Fruit fly (Drosophila melanogaster): ENCODE results near the gene CG32457.
A peak's percentile ranks its signal among the peaks of the same experiment; 100 is the strongest.

Gene CG32457

DNA sequence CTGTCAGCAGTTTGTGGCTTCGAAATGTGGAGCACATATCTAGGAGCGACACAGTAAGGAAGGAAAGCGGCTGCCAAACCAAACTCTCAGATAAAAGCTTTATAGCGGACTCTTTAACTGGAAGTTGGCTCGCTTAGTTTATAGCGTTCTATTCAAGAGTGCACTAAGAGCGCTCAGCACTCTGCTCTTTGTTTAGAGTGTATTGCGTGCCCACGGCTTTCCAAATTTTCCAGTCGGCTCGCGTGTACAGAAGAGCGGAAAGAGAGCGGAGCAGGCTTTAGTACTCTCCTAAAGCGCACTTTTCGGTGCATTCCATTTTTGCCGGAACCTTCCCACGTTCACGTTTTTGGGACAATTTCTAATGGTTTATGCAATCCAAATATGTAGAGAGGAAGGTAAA, 27.1 kb upstream of the CG32457 start:
- TF ChIP-seq eve (GFP tag; optimal IDR thresholded peaks at IDR 0.05) (no peak), CG3163 (GFP tag; optimal IDR thresholded peaks at IDR 0.05) (peak; percentile 85), CG2199 (GFP tag; IDR thresholded peaks at IDR 0.05) (peak; percentile 53; the same call in 1 of the 3 replicates), Trl (optimal IDR thresholded peaks at IDR 0.05) (peak; percentile 53 to 65), Trl (GFP tag; optimal IDR thresholded peaks at IDR 0.05) (no peak), yki (optimal IDR thresholded peaks at IDR 0.05) (no peak), fd64A (GFP tag; optimal IDR thresholded peaks at IDR 0.05) (no peak)

DNA sequence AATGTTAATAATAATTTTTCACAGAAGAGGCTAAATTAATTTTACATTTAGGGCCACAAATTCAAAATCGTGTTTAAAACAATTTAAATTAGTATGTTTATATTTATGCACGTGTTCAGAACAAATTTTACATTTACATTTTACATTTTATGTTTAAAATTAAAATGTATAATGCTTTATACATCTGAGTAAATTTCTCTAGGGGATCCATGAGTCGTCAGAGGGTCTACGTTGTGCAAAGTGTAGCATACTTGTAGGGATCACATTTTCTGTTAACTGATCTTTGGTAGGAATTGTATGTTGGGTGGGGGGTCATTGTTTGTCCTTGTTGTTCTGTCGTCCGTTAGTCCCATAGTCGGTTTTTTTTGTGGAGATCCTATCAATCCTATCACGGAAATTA, 5.4 kb upstream of the CG32457 start:
- TF ChIP-seq CG8290 (GFP tag; optimal IDR thresholded peaks at IDR 0.05) (peak; percentile 50), CG8290 (tag; optimal IDR thresholded peaks at IDR 0.05) (no peak), stwl (tag; optimal IDR thresholded peaks at IDR 0.05) (peak; percentile 37), CTCF (GFP tag; optimal IDR thresholded peaks at IDR 0.05) (peak; percentile 78), Kr (GFP tag; optimal IDR thresholded peaks at IDR 0.05) (no peak), knrl (GFP tag; IDR thresholded peaks at IDR 0.05; ENCODE audit: partially characterized antibody) (peak; percentile 48; the same call in 2 of the 3 replicates), Lhr (GFP tag; optimal IDR thresholded peaks at IDR 0.05) (peak; percentile 28), CG6791 (GFP tag; IDR thresholded peaks at IDR 0.05; ENCODE audit: partially characterized antibody) (peak; percentile 81), nom (GFP tag; optimal IDR thresholded peaks at IDR 0.05) (no peak), CG32772 (GFP tag; IDR thresholded peaks at IDR 0.05) (no peak), shn (GFP tag; optimal IDR thresholded peaks at IDR 0.05) (no peak), CG8944 (GFP tag; optimal IDR thresholded peaks at IDR 0.05) (no peak), amos (GFP tag; IDR thresholded peaks at IDR 0.05; ENCODE audit: partially characterized antibody) (peak; percentile 54; the same call in 1 of the 2 replicates), CG2199 (GFP tag; IDR thresholded peaks at IDR 0.05) (peak; percentile 39; the same call in 1 of the 3 replicates), so (GFP tag; IDR thresholded peaks at IDR 0.05) (no peak), Doc3 (GFP tag; IDR thresholded peaks at IDR 0.05; ENCODE audit: partially characterized antibody) (no peak), CG16813 (GFP tag; IDR thresholded peaks at IDR 0.05; ENCODE audit: partially characterized antibody) (peak; percentile 47; the same call in 1 of the 3 replicates), slbo (GFP tag; IDR thresholded peaks at IDR 0.05) (no peak)

DNA sequence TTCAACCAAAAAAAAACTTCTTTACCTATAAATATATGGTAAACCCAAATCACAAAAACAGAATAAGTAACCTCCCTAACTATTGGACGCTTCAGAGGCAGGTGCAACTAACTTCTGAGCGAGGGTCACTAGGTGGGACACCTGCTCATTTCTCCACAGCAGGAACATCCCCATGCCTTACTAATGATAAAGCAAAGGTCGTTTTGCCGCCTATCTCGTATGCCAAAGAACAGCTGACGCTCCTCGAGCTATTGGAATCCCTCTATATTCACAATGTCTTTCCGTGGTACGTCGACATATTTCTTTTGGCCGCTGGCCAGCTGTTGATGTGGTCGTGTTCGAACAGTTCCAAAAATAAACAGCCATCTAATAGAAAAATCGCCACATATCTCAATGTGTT, 2.1 kb downstream of the CG32457 start:
- TF ChIP-seq NfI (GFP tag; optimal IDR thresholded peaks at IDR 0.05) (no peak), CG13894 (tag; optimal IDR thresholded peaks at IDR 0.05) (no peak), ac (GFP tag; optimal IDR thresholded peaks at IDR 0.05) (peak; percentile 78), CG2199 (GFP tag; IDR thresholded peaks at IDR 0.05) (peak; percentile 58; the same call in 2 of the 3 replicates), CG12769 (tag; optimal IDR thresholded peaks at IDR 0.05) (peak; percentile 29), tll (GFP tag; optimal IDR thresholded peaks at IDR 0.05) (no peak), nau (GFP tag; optimal IDR thresholded peaks at IDR 0.05) (peak; percentile 63), Myb (GFP tag; optimal IDR thresholded peaks at IDR 0.05) (no peak)

DNA sequence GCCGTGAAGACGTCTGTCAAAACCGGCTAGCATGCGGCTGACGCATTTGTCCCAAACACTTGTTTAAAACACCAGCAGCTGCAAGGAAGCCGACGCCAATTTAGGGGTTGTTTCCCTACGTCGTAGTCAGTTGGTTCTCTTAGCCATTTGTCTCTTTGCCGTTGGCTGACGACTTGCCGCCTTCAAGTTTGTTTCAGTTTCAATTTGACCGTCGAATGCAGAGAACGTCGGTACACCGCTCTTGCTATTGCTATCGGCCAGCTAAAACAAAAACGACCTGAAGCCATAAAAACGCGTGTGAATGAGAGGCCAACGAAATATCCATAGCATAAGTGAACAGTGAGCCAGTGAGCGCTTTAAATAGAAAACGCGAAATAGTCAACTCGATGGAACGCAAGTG, 10.7 kb downstream of the CG32457 start, which contains the start of gene nrm:
Gene nrm, plus strand, starts transcription at position 197 of the 400 bp plus-strand sequence.
- TF ChIP-seq CG3163 (GFP tag; optimal IDR thresholded peaks at IDR 0.05) (peak; percentile 76), CG13296 (GFP tag; optimal IDR thresholded peaks at IDR 0.05) (no peak), CG10979 (tag; optimal IDR thresholded peaks at IDR 0.05) (no peak), CG10543 (GFP tag; optimal IDR thresholded peaks at IDR 0.05) (peak; percentile 15), Mes4 (GFP tag; optimal IDR thresholded peaks at IDR 0.05) (no peak), Dll (GFP tag; IDR thresholded peaks at IDR 0.05; ENCODE audit: partially characterized antibody) (0 out of 4 replicates have a peak, but pooled peaks have one; percentile 11), CG33213 (GFP tag; optimal IDR thresholded peaks at IDR 0.05) (no peak), B-H2 (GFP tag; optimal IDR thresholded peaks at IDR 0.05) (peak; percentile 10), CG34224 (GFP tag; IDR thresholded peaks at IDR 0.05; ENCODE audit: partially characterized antibody) (peak; percentile 45; the same call in 1 of the 3 replicates), CG9437 (GFP tag; optimal IDR thresholded peaks at IDR 0.05) (no peak), luna (GFP tag; optimal IDR thresholded peaks at IDR 0.05) (no peak), CG15601 (tag; optimal IDR thresholded peaks at IDR 0.05) (peak; percentile 84), Doc3 (GFP tag; IDR thresholded peaks at IDR 0.05; ENCODE audit: partially characterized antibody) (no peak), nau (GFP tag; optimal IDR thresholded peaks at IDR 0.05) (peak; percentile 18), lbe (GFP tag; optimal IDR thresholded peaks at IDR 0.05) (no peak), CG8290 (GFP tag; optimal IDR thresholded peaks at IDR 0.05) (no peak), CG8290 (tag; optimal IDR thresholded peaks at IDR 0.05) (peak in 1 of 2 experiments; percentile 34), CG13894 (tag; optimal IDR thresholded peaks at IDR 0.05) (peak; percentile 7), TFAM (GFP tag; optimal IDR thresholded peaks at IDR 0.05) (no peak), CG2202 (tag; optimal IDR thresholded peaks at IDR 0.05) (no peak), CG18764 (GFP tag; optimal IDR thresholded peaks at IDR 0.05) (no peak), ac (GFP tag; optimal IDR thresholded peaks at IDR 0.05) (peak; percentile 42)
